Worm (Caenorhabditis elegans) whole organism, L1 larva: ENCODE results near the gene drr-2.
A peak's percentile ranks its signal among the peaks of the same experiment; 100 is the strongest.

ENCODE experiments used
- C04F5.9 ChIP-seq: sonication (generic microtip); optimal IDR thresholded peaks from 2 replicates; lab custom pipeline; 2016; ENCODE audit warnings: missing genetic modification characterization, missing compliant biosample characterization
- C16A3.4 ChIP-seq: fragments of 150-350 bp; optimal IDR thresholded peaks from 2 replicates; lab custom pipeline; 2014; ENCODE audit warnings: missing biosample characterization, missing genetic modification characterization
- C34B4.2 ChIP-seq: sonication (generic microtip); optimal IDR thresholded peaks from 2 replicates; lab custom pipeline; 2017; ENCODE audit warnings: mild to moderate bottlenecking, missing genetic modification characterization, missing compliant biosample characterization
- F16B12.6 ChIP-seq: fragments of 150-350 bp; optimal IDR thresholded peaks from 2 replicates; lab custom pipeline; 2014; ENCODE audit warnings: missing biosample characterization, missing genetic modification characterization
- aha-1 ChIP-seq: fragments of 150-350 bp; optimal IDR thresholded peaks from 2 replicates; lab custom pipeline; 2014; ENCODE audit warnings: missing biosample characterization, missing genetic modification characterization
- alr-1 ChIP-seq: fragments of 200-800 bp; sonication (Bioruptor generic); optimal IDR thresholded peaks from 2 replicates; lab custom pipeline; 2018; ENCODE audit warnings: borderline replicate concordance, mild to moderate bottlenecking, missing genetic modification characterization, missing compliant biosample characterization
- ama-1 ChIP-seq: fragments of 150-350 bp; optimal IDR thresholded peaks from 2 replicates; lab custom pipeline; 2014
- blmp-1 ChIP-seq: fragments of 150-350 bp; optimal IDR thresholded peaks from 2 replicates; lab custom pipeline; 2014; ENCODE audit warnings: missing biosample characterization, missing genetic modification characterization
- ceh-8 ChIP-seq: fragments of 200-800 bp; sonication (Bioruptor generic); optimal IDR thresholded peaks from 2 replicates; lab custom pipeline; 2018; ENCODE audit warnings: mild to moderate bottlenecking, missing genetic modification characterization, moderate library complexity, missing compliant biosample characterization
- ceh-82 ChIP-seq, 3 experiments: fragments of 150-350 bp in 1 of 3; sonication (generic microtip) in 2 of 3; optimal IDR thresholded peaks; 2 replicates each; lab custom pipeline; 2014 to 2017; ENCODE audit warnings: missing biosample characterization in 3 of 3, missing genetic modification characterization in 3 of 3
- dpl-1 ChIP-seq, 3 experiments: fragments of 150-350 bp in 2 of 3; sonication (generic microtip) in 1 of 3; optimal IDR thresholded peaks; 2 replicates each; lab custom pipeline; 2014 to 2017; ENCODE audit warnings: missing biosample characterization in 3 of 3, missing genetic modification characterization in 3 of 3, missing genetic modification reagents in 3 of 3
- efl-1 ChIP-seq, 4 experiments: fragments of 150-350 bp; optimal IDR thresholded peaks in 3 of 4; peaks in 1 of 4; 1 replicate in 1 of 4; 2 replicates in 3 of 4; lab custom pipeline; 2014; ENCODE audit warnings: missing biosample characterization in 2 of 4, missing genetic modification characterization in 2 of 4, missing genetic modification reagents in 2 of 4
- efl-3 ChIP-seq: fragments of 200-800 bp; sonication (Bioruptor generic); optimal IDR thresholded peaks from 2 replicates; lab custom pipeline; 2018; ENCODE audit warnings: mild to moderate bottlenecking, missing genetic modification characterization, missing compliant biosample characterization
- egl-13 ChIP-seq: sonication (generic microtip); optimal IDR thresholded peaks from 2 replicates; lab custom pipeline; 2016; ENCODE audit warnings: missing genotype, missing genetic modification reagents, missing genetic modification characterization, missing compliant biosample characterization
- egl-27 ChIP-seq, 2 experiments: fragments of 150-350 bp in 1 of 2; sonication (generic microtip); optimal IDR thresholded peaks; 3 replicates each; lab custom pipeline; 2017 to 2018; ENCODE audit warnings: missing biosample characterization in 2 of 2, missing genetic modification characterization in 2 of 2, missing genetic modification reagents in 2 of 2
- fkh-4 ChIP-seq: sonication (generic microtip); optimal IDR thresholded peaks from 2 replicates; lab custom pipeline; 2016; ENCODE audit warnings: missing compliant biosample characterization, missing genetic modification characterization, borderline replicate concordance
- fkh-8 ChIP-seq: sonication (generic microtip); optimal IDR thresholded peaks from 2 replicates; lab custom pipeline; 2016; ENCODE audit warnings: mild to moderate bottlenecking, missing genetic modification characterization, missing compliant biosample characterization
- hlh-4 ChIP-seq: sonication (generic microtip); optimal IDR thresholded peaks from 2 replicates; lab custom pipeline; 2016; ENCODE audit warnings: mild to moderate bottlenecking, missing genetic modification characterization, missing compliant biosample characterization
- hpl-2 ChIP-seq: fragments of 150-350 bp; optimal IDR thresholded peaks from 2 replicates; lab custom pipeline; 2014; ENCODE audit warnings: missing biosample characterization, missing genetic modification reagents, missing genetic modification characterization
- irx-1 ChIP-seq: sonication (generic microtip); optimal IDR thresholded peaks from 2 replicates; lab custom pipeline; 2016; ENCODE audit warnings: missing genetic modification characterization, missing compliant biosample characterization
- lin-14 ChIP-seq: fragments of 200-800 bp; sonication (Bioruptor generic); optimal IDR thresholded peaks from 2 replicates; lab custom pipeline; 2018; ENCODE audit warnings: mild to moderate bottlenecking, missing genetic modification characterization, moderate library complexity, missing compliant biosample characterization
- lin-15B ChIP-seq: fragments of 150-350 bp; sonication (generic microtip); optimal IDR thresholded peaks from 3 replicates; lab custom pipeline; 2014; ENCODE audit warnings: missing biosample characterization, missing genetic modification characterization
- lir-3 ChIP-seq: sonication (generic microtip); optimal IDR thresholded peaks from 2 replicates; lab custom pipeline; 2016; ENCODE audit warnings: mild to moderate bottlenecking, missing genetic modification characterization, moderate library complexity, missing compliant biosample characterization; ENCODE audit not compliant: poor library complexity
- lsy-2 ChIP-seq, 2 experiments: fragments of 150-350 bp; optimal IDR thresholded peaks; 2 replicates each; lab custom pipeline; 2014; ENCODE audit warnings: missing biosample characterization in 2 of 2, missing genetic modification characterization in 2 of 2
- mab-9 ChIP-seq: fragments of 200-800 bp; sonication (Bioruptor generic); IDR thresholded peaks from 2 replicates; pipeline ENCODE4 v1.3.6; 2022; ENCODE audit warnings: missing genetic modification reagents, missing genetic modification characterization, missing compliant biosample characterization
- mdl-1 ChIP-seq, 2 experiments: fragments of 150-350 bp; optimal IDR thresholded peaks; 2 replicates each; lab custom pipeline; 2014 to 2017; ENCODE audit warnings: missing biosample characterization in 2 of 2, missing genetic modification characterization in 2 of 2, inconsistent platforms in 1 of 2
- mep-1 ChIP-seq: fragments of 150-350 bp; optimal IDR thresholded peaks from 2 replicates; lab custom pipeline; 2014; ENCODE audit warnings: missing biosample characterization, missing genetic modification characterization
- nhr-11 ChIP-seq: fragments of 150-350 bp; optimal IDR thresholded peaks from 2 replicates; lab custom pipeline; 2014; ENCODE audit warnings: missing biosample characterization, missing genetic modification characterization
- nhr-12 ChIP-seq: sonication (generic microtip); optimal IDR thresholded peaks from 2 replicates; lab custom pipeline; 2017; ENCODE audit warnings: missing biosample characterization, missing genetic modification characterization
- nhr-19 ChIP-seq: fragments of 200-800 bp; sonication (Bioruptor generic); conservative IDR thresholded peaks from 2 replicates; pipeline ENCODE4 v1.3.6; 2022; ENCODE audit warnings: missing genetic modification characterization, missing compliant biosample characterization
- nhr-237 ChIP-seq: fragments of 150-350 bp; optimal IDR thresholded peaks from 2 replicates; lab custom pipeline; 2014; ENCODE audit warnings: missing biosample characterization, missing genetic modification characterization
- nhr-47 ChIP-seq: sonication (generic microtip); optimal IDR thresholded peaks from 2 replicates; lab custom pipeline; 2016; ENCODE audit warnings: mild to moderate bottlenecking, missing genetic modification characterization, moderate library complexity, missing compliant biosample characterization
- nhr-71 ChIP-seq: sonication (generic microtip); optimal IDR thresholded peaks from 2 replicates; lab custom pipeline; 2016; ENCODE audit warnings: mild to moderate bottlenecking, missing genetic modification characterization, moderate library complexity, missing compliant biosample characterization
- nhr-77 ChIP-seq: fragments of 150-350 bp; optimal IDR thresholded peaks from 2 replicates; lab custom pipeline; 2014; ENCODE audit warnings: missing biosample characterization, missing genetic modification characterization
- nhr-85 ChIP-seq: sonication (generic microtip); peaks from one replicate; lab custom pipeline; 2016; ENCODE audit warnings: missing genetic modification characterization, inconsistent platforms, missing compliant biosample characterization
- pag-3 ChIP-seq: sonication (generic microtip); optimal IDR thresholded peaks from 2 replicates; lab custom pipeline; 2017; ENCODE audit warnings: missing genetic modification characterization, mild to moderate bottlenecking, missing compliant biosample characterization, antibody characterized with exemption, borderline replicate concordance; ENCODE audit not compliant: insufficient read depth
- pax-3 ChIP-seq: fragments of 200-800 bp; sonication (Bioruptor generic); optimal IDR thresholded peaks from 2 replicates; lab custom pipeline; 2018; ENCODE audit warnings: mild to moderate bottlenecking, missing genetic modification characterization, moderate library complexity, missing compliant biosample characterization
- pqm-1 ChIP-seq: sonication (generic microtip); optimal IDR thresholded peaks from 3 replicates; lab custom pipeline; 2017; ENCODE audit warnings: missing biosample characterization, missing genetic modification characterization
- rnt-1 ChIP-seq: sonication (generic microtip); optimal IDR thresholded peaks from 2 replicates; lab custom pipeline; 2016; ENCODE audit warnings: mild to moderate bottlenecking, missing genetic modification characterization, moderate library complexity, missing compliant biosample characterization
- snpc-4 ChIP-seq: fragments of 150-350 bp; optimal IDR thresholded peaks from 2 replicates; lab custom pipeline; 2014; ENCODE audit warnings: missing biosample characterization, missing genetic modification characterization
- snu-23 ChIP-seq: sonication (generic microtip); optimal IDR thresholded peaks from 2 replicates; lab custom pipeline; 2016; ENCODE audit warnings: missing genetic modification characterization, missing compliant biosample characterization
- sox-4 ChIP-seq: sonication (generic microtip); optimal IDR thresholded peaks from 2 replicates; lab custom pipeline; 2016; ENCODE audit warnings: missing genetic modification characterization, missing compliant biosample characterization
- sptf-1 ChIP-seq: fragments of 150-350 bp; optimal IDR thresholded peaks from 2 replicates; lab custom pipeline; 2014; ENCODE audit warnings: missing biosample characterization, missing genetic modification characterization
- unc-130 ChIP-seq: fragments of 150-350 bp; optimal IDR thresholded peaks from 2 replicates; lab custom pipeline; 2017; ENCODE audit warnings: missing biosample characterization, missing genetic modification characterization, inconsistent platforms
- unc-30 ChIP-seq: sonication (generic microtip); optimal IDR thresholded peaks from 2 replicates; lab custom pipeline; 2017; ENCODE audit warnings: missing biosample characterization, missing genetic modification characterization
- unc-62 ChIP-seq: fragments of 150-350 bp; optimal IDR thresholded peaks from 2 replicates; lab custom pipeline; 2014; ENCODE audit warnings: missing biosample characterization, missing genetic modification reagents, missing genetic modification characterization
- unc-86 ChIP-seq: sonication (generic microtip); optimal IDR thresholded peaks from 2 replicates; lab custom pipeline; 2016; ENCODE audit warnings: missing genetic modification characterization, missing compliant biosample characterization
- vab-15 ChIP-seq: sonication (generic microtip); optimal IDR thresholded peaks from 2 replicates; lab custom pipeline; 2017; ENCODE audit warnings: missing genotype, mild to moderate bottlenecking, missing genetic modification characterization, missing compliant biosample characterization
- xbp-1 ChIP-seq: sonication (generic microtip); optimal IDR thresholded peaks from 2 replicates; lab custom pipeline; 2016; ENCODE audit warnings: missing genetic modification characterization, missing compliant biosample characterization
- zag-1 ChIP-seq: fragments of 150-350 bp; optimal IDR thresholded peaks from 2 replicates; lab custom pipeline; 2014; ENCODE audit warnings: missing biosample characterization, missing genetic modification characterization
- zip-4 ChIP-seq: fragments of 200-800 bp; sonication (Bioruptor generic); optimal IDR thresholded peaks from 2 replicates; lab custom pipeline; 2018; ENCODE audit warnings: mild to moderate bottlenecking, missing genetic modification characterization, moderate library complexity, missing compliant biosample characterization
- ztf-4 ChIP-seq: fragments of 150-350 bp; optimal IDR thresholded peaks from 2 replicates; lab custom pipeline; 2014; ENCODE audit warnings: missing biosample characterization, missing genetic modification characterization

Gene drr-2

DNA sequence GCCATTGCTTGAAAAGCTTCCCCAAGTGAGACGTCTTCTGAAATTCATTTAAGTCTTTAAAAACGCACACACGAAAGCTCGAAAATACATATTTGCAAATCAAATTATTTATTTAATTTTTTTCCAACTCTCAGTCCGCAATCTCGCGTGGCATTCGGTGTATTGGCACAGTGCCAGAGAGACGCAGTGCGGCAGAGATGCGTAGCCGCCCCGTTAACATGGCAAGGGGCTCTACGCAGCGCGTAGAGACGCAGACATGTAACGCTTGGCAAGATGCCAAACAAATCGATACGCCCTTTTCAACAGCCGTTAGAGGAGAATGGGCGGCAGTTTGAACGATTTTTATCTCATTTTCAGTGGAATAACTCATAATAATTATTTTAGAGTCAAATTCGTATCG lies at the start of gene drr-2, which contains the start of gene set-16:
drr-2 (minus strand) TSS at position 37 of the 400 bp plus-strand sequence.
set-16 (plus strand) TSS at position 383 of the 400 bp plus-strand sequence.
- TF ChIP-seq unc-130 (tag; lab: Kevin White, UChicago) (peak; percentile 98), nhr-11 (tag; lab: Kevin White, UChicago) (peak; percentile 97), zip-4 (GFP tag; lab: Kevin White, UChicago) (peak; percentile 94), ceh-8 (GFP tag; lab: Kevin White, UChicago) (peak; percentile 96), efl-3 (peak; percentile 86), egl-27 (tag; optimal IDR thresholded peaks at IDR 0.05; lab: Kevin White, UChicago) (peak in 1 of 2 experiments; percentile 80), efl-1 (optimal IDR thresholded peaks at IDR 0.05; lab: Kevin White, UChicago) (peak; percentile 95 to 96), efl-1 (GFP tag; optimal IDR thresholded peaks at IDR 0.05 in 1 of 2; lab: Kevin White, UChicago) (peak; percentile 89 to 99), aha-1 (tag; lab: Kevin White, UChicago) (peak; percentile 96), irx-1 (tag; lab: Kevin White, UChicago) (peak; percentile 98), sox-4 (tag; lab: Kevin White, UChicago) (peak; percentile 94), nhr-85 (tag; lab: Kevin White, UChicago) (peak; percentile 100), pqm-1 (tag; lab: Kevin White, UChicago) (peak; percentile 27), alr-1 (tag; lab: Kevin White, UChicago) (no peak), lin-15B (peak; percentile 97), nhr-71 (tag; lab: Kevin White, UChicago) (peak; percentile 100), nhr-19 (peak; percentile 99), C16A3.4 (tag; lab: Kevin White, UChicago) (peak; percentile 98), xbp-1 (tag; lab: Kevin White, UChicago) (peak; percentile 98), C34B4.2 (tag; lab: Kevin White, UChicago) (peak; percentile 90), fkh-4 (tag; lab: Kevin White, UChicago) (peak; percentile 88), ama-1 (lab: Kevin White, UChicago) (peak; percentile 48), snu-23 (GFP tag; lab: Kevin White, UChicago) (peak; percentile 99), hlh-4 (tag; lab: Kevin White, UChicago) (peak; percentile 53), zag-1 (peak; percentile 85), egl-13 (peak; percentile 98), nhr-77 (tag; lab: Kevin White, UChicago) (peak; percentile 98), nhr-12 (tag; lab: Kevin White, UChicago) (peak; percentile 60), fkh-8 (tag; lab: Kevin White, UChicago) (peak; percentile 99), lsy-2 (tag; optimal IDR thresholded peaks at IDR 0.05; lab: Kevin White, UChicago) (peak; percentile 97), vab-15 (tag; lab: Kevin White, UChicago) (peak; percentile 68), unc-86 (tag; lab: Kevin White, UChicago) (peak; percentile 99), rnt-1 (peak; percentile 98), pag-3 (tag; lab: Kevin White, UChicago) (peak; percentile 38), mep-1 (tag; lab: Kevin White, UChicago) (peak; percentile 99), nhr-47 (tag; lab: Kevin White, UChicago) (peak; percentile 99), mab-9 (GFP tag; lab: Robert Waterston, UW) (peak; percentile 98), unc-30 (tag; lab: Kevin White, UChicago) (peak; percentile 55), ceh-82 (tag; optimal IDR thresholded peaks at IDR 0.05; lab: Kevin White, UChicago) (peak; percentile 98 to 99 (median 99)), nhr-237 (tag; lab: Kevin White, UChicago) (peak; percentile 96), snpc-4 (tag; lab: Kevin White, UChicago) (peak; percentile 91), lin-14 (GFP tag; lab: Kevin White, UChicago) (peak; percentile 99), mdl-1 (tag; optimal IDR thresholded peaks at IDR 0.05; lab: Kevin White, UChicago) (peak in 1 of 2 experiments; percentile 90), blmp-1 (tag; lab: Kevin White, UChicago) (no peak), pax-3 (peak; percentile 98), hpl-2 (peak; percentile 95), ztf-4 (tag; lab: Kevin White, UChicago) (peak; percentile 98), C04F5.9 (tag; lab: Kevin White, UChicago) (peak; percentile 95), F16B12.6 (tag; lab: Kevin White, UChicago) (peak; percentile 100), lir-3 (tag; lab: Kevin White, UChicago) (peak; percentile 92), unc-62 (GFP tag; lab: Kevin White, UChicago) (no peak), dpl-1 (GFP tag; optimal IDR thresholded peaks at IDR 0.05; lab: Kevin White, UChicago) (peak; percentile 91 to 92 (median 91)), sptf-1 (tag; lab: Kevin White, UChicago) (no peak)
